Worm (Caenorhabditis elegans) whole organism, young adult: ENCODE data around the gene F22B5.6.

Source experiments
- D2030.7 ChIP-seq: fragments of 200-800 bp; sonication (Bioruptor generic); IDR thresholded peaks from 2 replicates; pipeline ENCODE4 v1.3.6; 2022; ENCODE audit warnings: missing genetic modification reagents, missing genetic modification characterization, missing compliant biosample characterization
- F33H1.4 ChIP-seq: fragments of 200-800 bp; sonication (Bioruptor generic); IDR thresholded peaks from 2 replicates; pipeline ENCODE4 v1.3.6; 2022; ENCODE audit warnings: missing genetic modification reagents, missing genetic modification characterization, missing compliant biosample characterization
- F49E8.2 ChIP-seq: sonication (generic microtip); optimal IDR thresholded peaks from 3 replicates; lab custom pipeline; 2017; ENCODE audit warnings: missing genetic modification characterization, mild to moderate bottlenecking, missing compliant biosample characterization, antibody characterized with exemption, moderate library complexity; ENCODE audit not compliant: insufficient read depth
- T07F8.4 ChIP-seq: sonication (generic microtip); optimal IDR thresholded peaks from 2 replicates; lab custom pipeline; 2016; ENCODE audit warnings: mild to moderate bottlenecking, missing genetic modification characterization, moderate library complexity, missing compliant biosample characterization
- Y53F4B.3 ChIP-seq: fragments of 200-800 bp; sonication (Bioruptor generic); IDR thresholded peaks from 2 replicates; pipeline ENCODE4 v1.3.6; 2022; ENCODE audit warnings: missing genetic modification reagents, missing genetic modification characterization, missing compliant biosample characterization
- Y56A3A.18 ChIP-seq: fragments of 200-800 bp; sonication (Bioruptor generic); IDR thresholded peaks from 2 replicates; pipeline ENCODE4 v1.3.6; 2022; ENCODE audit warnings: missing genetic modification reagents, missing genetic modification characterization, missing compliant biosample characterization
- Y67H2A.10 ChIP-seq: fragments of 200-800 bp; sonication (Bioruptor generic); conservative IDR thresholded peaks from 2 replicates; pipeline ENCODE4 v1.3.6; 2022; ENCODE audit warnings: missing genetic modification reagents, missing genetic modification characterization, missing compliant biosample characterization
- attf-3 ChIP-seq: fragments of 200-800 bp; sonication (Bioruptor generic); conservative IDR thresholded peaks from 2 replicates; pipeline ENCODE4 v1.3.6; 2022; ENCODE audit warnings: missing genetic modification reagents, missing genetic modification characterization, missing compliant biosample characterization
- attf-5 ChIP-seq: fragments of 200-800 bp; sonication (Bioruptor generic); optimal IDR thresholded peaks from 2 replicates; lab custom pipeline; 2018; ENCODE audit warnings: mild to moderate bottlenecking, missing genetic modification characterization, missing compliant biosample characterization
- attf-6 ChIP-seq: fragments of 200-800 bp; sonication (Bioruptor generic); IDR thresholded peaks from 2 replicates; pipeline ENCODE4 v1.3.6; 2022; ENCODE audit warnings: missing genetic modification reagents, missing genetic modification characterization, missing compliant biosample characterization
- bed-2 ChIP-seq: fragments of 200-800 bp; sonication (Bioruptor generic); IDR thresholded peaks from 2 replicates; pipeline ENCODE4 v1.3.6; 2022; ENCODE audit warnings: missing genetic modification reagents, missing genetic modification characterization, missing compliant biosample characterization
- cebp-1 ChIP-seq, 2 experiments: fragments of 200-800 bp in 1 of 2; sonication (Bioruptor generic) in 1 of 2; sonication (generic microtip) in 1 of 2; IDR thresholded peaks in 1 of 2; optimal IDR thresholded peaks in 1 of 2; 2 replicates each; pipeline versions ENCODE4 v1.3.6 to Lab custom; 2017 to 2022; ENCODE audit warnings: missing compliant biosample characterization in 2 of 2, missing genetic modification characterization in 2 of 2, mild to moderate bottlenecking in 1 of 2, missing genetic modification reagents in 1 of 2, moderate library complexity in 1 of 2
- cebp-2 ChIP-seq: fragments of 200-800 bp; sonication (Bioruptor generic); IDR thresholded peaks from 2 replicates; pipeline ENCODE4 v1.3.6; 2022; ENCODE audit warnings: missing genetic modification characterization, missing compliant biosample characterization
- ceh-100 ChIP-seq: fragments of 200-800 bp; sonication (Bioruptor generic); IDR thresholded peaks from 2 replicates; pipeline ENCODE4 v1.3.6; 2022; ENCODE audit warnings: missing genetic modification reagents, missing genetic modification characterization, missing compliant biosample characterization
- ceh-27 ChIP-seq: fragments of 200-800 bp; sonication (Bioruptor generic); optimal IDR thresholded peaks from 2 replicates; lab custom pipeline; 2018; ENCODE audit warnings: mild to moderate bottlenecking, missing genetic modification characterization, moderate library complexity, missing compliant biosample characterization
- ceh-40 ChIP-seq: fragments of 200-800 bp; sonication (Bioruptor generic); IDR thresholded peaks from 2 replicates; pipeline ENCODE4 v1.3.6; 2022; ENCODE audit warnings: missing genetic modification characterization, missing compliant biosample characterization
- ceh-91 ChIP-seq: fragments of 200-800 bp; sonication (Bioruptor generic); IDR thresholded peaks from 2 replicates; pipeline ENCODE4 v1.3.6; 2022; ENCODE audit warnings: missing genetic modification reagents, missing genetic modification characterization, missing compliant biosample characterization
- chd-7 ChIP-seq: sonication (generic microtip); optimal IDR thresholded peaks from 2 replicates; lab custom pipeline; 2016; ENCODE audit warnings: mild to moderate bottlenecking, missing genetic modification characterization, moderate library complexity, missing compliant biosample characterization
- dox-1 ChIP-seq: fragments of 200-800 bp; sonication (Bioruptor generic); IDR thresholded peaks from 2 replicates; pipeline ENCODE4 v1.3.6; 2022; ENCODE audit warnings: missing genetic modification reagents, missing genetic modification characterization, missing compliant biosample characterization
- dpl-1 ChIP-seq: fragments of 150-350 bp; optimal IDR thresholded peaks from 2 replicates; lab custom pipeline; 2014; ENCODE audit warnings: missing biosample characterization, missing genetic modification reagents, missing genetic modification characterization
- efl-1 ChIP-seq: fragments of 150-350 bp; optimal IDR thresholded peaks from 2 replicates; lab custom pipeline; 2014; ENCODE audit warnings: missing biosample characterization, missing genetic modification reagents, missing genetic modification characterization
- egrh-3 ChIP-seq: fragments of 200-800 bp; sonication (Bioruptor generic); IDR thresholded peaks from 2 replicates; pipeline ENCODE4 v1.3.6; 2022; ENCODE audit warnings: missing genetic modification reagents, missing genetic modification characterization, missing compliant biosample characterization
- hmg-20 ChIP-seq: fragments of 200-800 bp; sonication (Bioruptor generic); IDR thresholded peaks from 2 replicates; pipeline ENCODE4 v1.3.6; 2022; ENCODE audit warnings: missing genetic modification reagents, missing genetic modification characterization, missing compliant biosample characterization
- hrde-1 ChIP-seq: sonication (generic microtip); optimal IDR thresholded peaks from 2 replicates; lab custom pipeline; 2016; ENCODE audit warnings: missing genetic modification characterization, mild to moderate bottlenecking, missing compliant biosample characterization, moderate library complexity, missing genotype, missing genetic modification reagents, borderline replicate concordance
- hsf-1 ChIP-seq: fragments of 200-800 bp; sonication (Bioruptor generic); IDR thresholded peaks from 2 replicates; pipeline ENCODE4 v1.3.6; 2022; ENCODE audit warnings: missing genetic modification reagents, missing genetic modification characterization, missing compliant biosample characterization
- lin-26 ChIP-seq: fragments of 200-800 bp; sonication (Bioruptor generic); IDR thresholded peaks from 2 replicates; pipeline ENCODE4 v1.3.6; 2022; ENCODE audit warnings: missing genetic modification reagents, missing genetic modification characterization, missing compliant biosample characterization
- lin-35 ChIP-seq, 3 experiments: fragments of 150-350 bp in 2 of 3; sonication (generic microtip) in 1 of 3; optimal IDR thresholded peaks; 2 replicates each; lab custom pipeline; 2014 to 2018; ENCODE audit warnings: missing biosample characterization in 3 of 3, missing genetic modification characterization in 3 of 3, missing genetic modification reagents in 3 of 3
- lin-54 ChIP-seq: fragments of 200-800 bp; sonication (Bioruptor generic); optimal IDR thresholded peaks from 2 replicates; lab custom pipeline; 2018; ENCODE audit warnings: mild to moderate bottlenecking, missing genetic modification characterization, missing compliant biosample characterization
- lsl-1 ChIP-seq: fragments of 200-800 bp; sonication (Bioruptor generic); optimal IDR thresholded peaks from 2 replicates; lab custom pipeline; 2018; ENCODE audit warnings: mild to moderate bottlenecking, missing genetic modification characterization, moderate library complexity, missing compliant biosample characterization
- madf-6 ChIP-seq: fragments of 200-800 bp; sonication (Bioruptor generic); IDR thresholded peaks from 2 replicates; pipeline ENCODE4 v1.3.6; 2022; ENCODE audit warnings: missing genetic modification reagents, missing genetic modification characterization, missing compliant biosample characterization
- madf-8 ChIP-seq: fragments of 200-800 bp; sonication (Bioruptor generic); conservative IDR thresholded peaks from 2 replicates; pipeline ENCODE4 v1.3.6; 2022; ENCODE audit warnings: missing genetic modification reagents, missing genetic modification characterization, missing compliant biosample characterization
- nfya-1 ChIP-seq: sonication (generic microtip); optimal IDR thresholded peaks from 2 replicates; lab custom pipeline; 2017; ENCODE audit warnings: antibody characterized with exemption, missing compliant biosample characterization, missing genetic modification characterization, borderline replicate concordance; ENCODE audit not compliant: insufficient read depth
- nfyb-1 ChIP-seq: fragments of 200-800 bp; sonication (Bioruptor generic); IDR thresholded peaks from 2 replicates; pipeline ENCODE4 v1.3.6; 2022; ENCODE audit warnings: missing genetic modification reagents, missing genetic modification characterization, missing compliant biosample characterization
- nhr-80 ChIP-seq: sonication (generic microtip); optimal IDR thresholded peaks from 2 replicates; lab custom pipeline; 2016; ENCODE audit warnings: missing genetic modification characterization, missing compliant biosample characterization
- pbrm-1 ChIP-seq: fragments of 200-800 bp; sonication (Bioruptor generic); IDR thresholded peaks from 2 replicates; pipeline ENCODE4 v1.3.6; 2022; ENCODE audit warnings: missing genetic modification reagents, missing genetic modification characterization, missing compliant biosample characterization
- sea-2 ChIP-seq: fragments of 200-800 bp; sonication (Bioruptor generic); IDR thresholded peaks from 2 replicates; pipeline ENCODE4 v1.3.6; 2022; ENCODE audit warnings: missing genetic modification characterization, missing compliant biosample characterization
- snpc-1.1 ChIP-seq: sonication (generic microtip); optimal IDR thresholded peaks from 2 replicates; lab custom pipeline; 2017; ENCODE audit warnings: missing genetic modification characterization, mild to moderate bottlenecking, missing compliant biosample characterization, antibody characterized with exemption, moderate library complexity, missing genotype, missing genetic modification reagents; ENCODE audit not compliant: insufficient read depth
- snpc-3.4 ChIP-seq: sonication (generic microtip); optimal IDR thresholded peaks from 2 replicates; lab custom pipeline; 2017; ENCODE audit warnings: missing genetic modification characterization, mild to moderate bottlenecking, missing compliant biosample characterization, antibody characterized with exemption, moderate library complexity, missing genotype, missing genetic modification reagents
- tlf-1 ChIP-seq: fragments of 200-800 bp; sonication (Bioruptor generic); optimal IDR thresholded peaks from 2 replicates; lab custom pipeline; 2018; ENCODE audit warnings: mild to moderate bottlenecking, missing genetic modification characterization, missing compliant biosample characterization
- unc-62 ChIP-seq: fragments of 150-350 bp; optimal IDR thresholded peaks from 2 replicates; lab custom pipeline; 2014; ENCODE audit warnings: missing biosample characterization, missing genetic modification reagents, missing genetic modification characterization
- xnd-1 ChIP-seq: sonication (generic microtip); optimal IDR thresholded peaks from 2 replicates; lab custom pipeline; 2016; ENCODE audit warnings: missing genotype, missing genetic modification reagents, missing genetic modification characterization, missing compliant biosample characterization
- zfh-2 ChIP-seq: fragments of 200-800 bp; sonication (Bioruptor generic); conservative IDR thresholded peaks from 2 replicates; pipeline ENCODE4 v1.3.6; 2022; ENCODE audit warnings: missing genetic modification reagents, missing genetic modification characterization, missing compliant biosample characterization
- ztf-18 ChIP-seq: sonication (generic microtip); optimal IDR thresholded peaks from 2 replicates; lab custom pipeline; 2016; ENCODE audit warnings: missing genotype, mild to moderate bottlenecking, missing genetic modification characterization, missing compliant biosample characterization
- ztf-6 ChIP-seq: fragments of 200-800 bp; sonication (Bioruptor generic); IDR thresholded peaks from 2 replicates; pipeline ENCODE4 v1.3.6; 2022; ENCODE audit warnings: missing genetic modification reagents, missing genetic modification characterization, missing compliant biosample characterization

Gene F22B5.6

ce11 chrII:8457438-8457837 lies 1.4 kb upstream of the F22B5.6 start, which contains the start of gene zyg-9:
TSS of gene zyg-9 (plus strand) at chrII:8457818.
- peak; percentile 69; the same call in 1 of the 2 replicates for TF ChIP-seq zfh-2 (GFP tag; lab: Robert Waterston, UW)
- TF ChIP-seq cebp-1 (GFP tag; IDR thresholded peaks at IDR 0.05; lab: Robert Waterston, UW), result peak; percentile 96
- TF ChIP-seq cebp-1 (tag; optimal IDR thresholded peaks at IDR 0.05; lab: Kevin White, UChicago), result peak; percentile 99
- peak; percentile 8; the same call in 1 of the 2 replicates for TF ChIP-seq Y67H2A.10 (GFP tag; lab: Robert Waterston, UW)
- TF ChIP-seq lin-54 (GFP tag; lab: Kevin White, UChicago), result peak; percentile 26
- peak; percentile 14; the same call in 1 of the 2 replicates for TF ChIP-seq nfyb-1 (GFP tag; lab: Robert Waterston, UW)
- peak; percentile 27; the same call in 1 of the 2 replicates for TF ChIP-seq lin-26 (GFP tag; lab: Robert Waterston, UW)
- TF ChIP-seq lin-35 (GFP tag; optimal IDR thresholded peaks at IDR 0.05; lab: Kevin White, UChicago), result peak in 1 of 3 experiments; percentile 53
- TF ChIP-seq pbrm-1 (GFP tag; lab: Robert Waterston, UW), result 0 out of 2 replicates have a peak, but pooled peaks have one; percentile 22
- no peak for TF ChIP-seq ceh-100 (GFP tag; lab: Robert Waterston, UW)
- TF ChIP-seq Y56A3A.18 (GFP tag; lab: Robert Waterston, UW), result no peak
- peak; percentile 76 for TF ChIP-seq attf-5
- TF ChIP-seq, all 124 proteins: peak for 9

- TF ChIP-seq sea-2 (GFP tag; lab: Robert Waterston, UW) (no peak), hsf-1 (GFP tag; lab: Robert Waterston, UW) (peak; percentile 74), D2030.7 (GFP tag; lab: Robert Waterston, UW) (peak; percentile 24; the same call in 1 of the 2 replicates), F33H1.4 (GFP tag; lab: Robert Waterston, UW) (peak; percentile 84), xnd-1 (tag; lab: Kevin White, UChicago) (peak; percentile 81), T07F8.4 (no peak), snpc-3.4 (tag; lab: Kevin White, UChicago) (peak; percentile 74), dox-1 (0 out of 2 replicates have a peak, but pooled peaks have one; percentile 18), dpl-1 (GFP tag; lab: Kevin White, UChicago) (peak; percentile 76), Y53F4B.3 (no peak), madf-8 (peak; percentile 85), hmg-20 (no peak), lsl-1 (peak; percentile 81), lin-54 (GFP tag; lab: Kevin White, UChicago) (peak; percentile 22), efl-1 (GFP tag; lab: Kevin White, UChicago) (peak; percentile 89), zfh-2 (GFP tag; lab: Robert Waterston, UW) (no peak), chd-7 (tag; lab: Kevin White, UChicago) (no peak), madf-6 (GFP tag; lab: Robert Waterston, UW) (peak; percentile 94), tlf-1 (peak; percentile 48), hrde-1 (tag; lab: Kevin White, UChicago) (no peak), ceh-91 (GFP tag; lab: Robert Waterston, UW) (peak; percentile 81), ceh-40 (no peak), egrh-3 (GFP tag; lab: Robert Waterston, UW) (no peak), F49E8.2 (tag; lab: Kevin White, UChicago) (peak; percentile 60)
Measured at ce11 chrII:8456681-8457389, 841 bp upstream of the F22B5.6 start.

ce11 chrII:8454513-8454912 lies 1.5 kb downstream of the F22B5.6 start, which contains the start of gene F22B5.5:
TSS of gene F22B5.5 (minus strand) at chrII:8454613.
- TF ChIP-seq snpc-1.1 (tag; lab: Kevin White, UChicago) (no peak), nfya-1 (tag; lab: Kevin White, UChicago) (no peak), unc-62 (no peak), ztf-18 (tag; lab: Kevin White, UChicago) (no peak), ceh-27 (GFP tag; lab: Kevin White, UChicago) (no peak), cebp-2 (GFP tag; lab: Robert Waterston, UW) (no peak), attf-3 (GFP tag; lab: Robert Waterston, UW) (no peak), ztf-6 (GFP tag; lab: Robert Waterston, UW) (no peak), bed-2 (no peak), nhr-80 (tag; lab: Kevin White, UChicago) (no peak), attf-6 (GFP tag; lab: Robert Waterston, UW) (no peak)
